Fruit fly (Drosophila melanogaster) whole organism: ENCODE results near the gene CG5078.

Source experiments
- CG8478 ChIP-seq: fragments of >200 bp; optimal IDR thresholded peaks from 2 replicates; lab custom pipeline; 2018; ENCODE audit warnings: inconsistent platforms
- EcR ChIP-seq, 2 experiments: fragments of >200 bp; optimal IDR thresholded peaks; 2 replicates each; lab custom pipeline; 2017; ENCODE audit warnings: missing biosample characterization in 2 of 2, missing genetic modification characterization in 2 of 2, missing genetic modification reagents in 2 of 2
- pan ChIP-seq: fragments of >200 bp; optimal IDR thresholded peaks from 2 replicates; lab custom pipeline; 2017
- psq ChIP-seq: fragments of >200 bp; optimal IDR thresholded peaks from 2 replicates; lab custom pipeline; 2017
- usp ChIP-seq: fragments of >200 bp; optimal IDR thresholded peaks from 2 replicates; lab custom pipeline; 2017; ENCODE audit warnings: missing biosample characterization, missing genetic modification characterization, mixed read lengths

dm6 chr3L:20465941-20466340 is 39.9 kb upstream of the CG5078 start, which contains the start of gene CG42764:
- TF ChIP-seq usp: no peak
- no peak for TF ChIP-seq EcR (GFP tag; optimal IDR thresholded peaks at IDR 0.05; lab: Kevin White, UChicago)
- no peak for TF ChIP-seq psq (lab: Kevin White, UChicago)
- TF ChIP-seq CG8478 (lab: Kevin White, UChicago): no peak
- TF ChIP-seq pan (lab: Kevin White, UChicago): no peak
